Worm (Caenorhabditis elegans) whole organism, L4 larva: ENCODE results near the gene F40G9.14.

ENCODE experiments used
- lin-13 ChIP-seq: fragments of 150-350 bp; optimal IDR thresholded peaks from 2 replicates; lab custom pipeline; 2014; ENCODE audit warnings: missing biosample characterization, missing genetic modification reagents, missing genetic modification characterization
- lin-39 ChIP-seq: fragments of 150-350 bp; optimal IDR thresholded peaks from 2 replicates; lab custom pipeline; 2014; ENCODE audit warnings: missing biosample characterization, missing genetic modification reagents, missing genetic modification characterization
- nhr-76 ChIP-seq: fragments of 150-350 bp; optimal IDR thresholded peaks from 2 replicates; lab custom pipeline; 2014; ENCODE audit warnings: missing biosample characterization, missing genetic modification characterization
- pqm-1 ChIP-seq: sonication (generic microtip); optimal IDR thresholded peaks from 2 replicates; lab custom pipeline; 2017; ENCODE audit warnings: missing biosample characterization, missing genetic modification characterization
- zip-11 ChIP-seq: fragments of 200-800 bp; sonication (Bioruptor generic); IDR thresholded peaks from 2 replicates; pipeline ENCODE4 v1.3.6; 2022; ENCODE audit warnings: missing genetic modification characterization, missing compliant biosample characterization

DNA sequence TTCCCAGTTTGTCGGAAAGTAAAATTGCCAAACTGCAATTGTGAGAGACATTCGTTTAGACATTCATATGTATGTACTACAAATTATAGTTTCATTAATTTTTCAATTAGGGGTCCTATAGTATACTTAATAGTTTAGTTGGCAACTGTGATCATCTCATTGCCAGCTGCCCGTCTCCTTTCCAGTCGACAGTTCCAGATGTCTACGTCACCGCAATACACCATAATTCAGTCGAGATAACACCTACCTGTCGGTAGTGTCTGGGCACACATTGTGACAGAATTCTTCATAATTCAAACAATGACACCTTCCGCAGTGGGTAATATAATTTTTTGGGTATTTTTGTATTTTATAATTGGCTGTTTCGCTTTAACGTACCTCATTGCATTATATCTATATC lies 4.1 kb downstream of the F40G9.14 start, which contains the start of gene F40G9.19:
- TF ChIP-seq nhr-76 (tag; lab: Kevin White, UChicago) (no peak), pqm-1 (tag; lab: Kevin White, UChicago) (no peak), zip-11 (GFP tag; lab: Robert Waterston, UW) (no peak), lin-13 (no peak), lin-39 (tag; lab: Kevin White, UChicago) (no peak)
